Worm (Caenorhabditis elegans) whole organism, L4 larva: Measurements from ENCODE around the gene Y62E10A.13.
A peak's percentile ranks its signal among the peaks of the same experiment; 100 is the strongest.

ENCODE experiments used
- F10B5.3 ChIP-seq: sonication (generic microtip); optimal IDR thresholded peaks from 2 replicates; lab custom pipeline; 2016; ENCODE audit warnings: mild to moderate bottlenecking, missing genetic modification characterization, missing compliant biosample characterization
- T26A8.4 ChIP-seq: fragments of 200-800 bp; sonication (Bioruptor generic); IDR thresholded peaks from 2 replicates; pipeline ENCODE4 v1.3.6; 2022; ENCODE audit warnings: missing genetic modification characterization, missing compliant biosample characterization
- Y75B8A.6 ChIP-seq: fragments of 200-800 bp; sonication (Bioruptor generic); IDR thresholded peaks from 2 replicates; pipeline ENCODE4 v1.3.6; 2022; ENCODE audit warnings: missing genetic modification reagents, missing genetic modification characterization, missing compliant biosample characterization
- ZK546.5 ChIP-seq, 2 experiments: sonication (generic microtip); optimal IDR thresholded peaks; 2 replicates each; lab custom pipeline; 2017; ENCODE audit warnings: missing biosample characterization in 2 of 2, missing genetic modification characterization in 2 of 2
- aha-1 ChIP-seq: fragments of 150-350 bp; peaks from one replicate; lab custom pipeline; 2014; ENCODE audit warnings: missing biosample characterization, missing genetic modification characterization
- aly-2 ChIP-seq: sonication (generic microtip); optimal IDR thresholded peaks from 2 replicates; lab custom pipeline; 2018; ENCODE audit warnings: missing biosample characterization, missing genetic modification characterization
- arid-1 ChIP-seq: fragments of 200-800 bp; sonication (Bioruptor generic); conservative IDR thresholded peaks from 2 replicates; pipeline ENCODE4 v1.3.6; 2022; ENCODE audit warnings: missing genetic modification reagents, missing genetic modification characterization, missing compliant biosample characterization
- attf-4 ChIP-seq: sonication (generic microtip); optimal IDR thresholded peaks from 3 replicates; lab custom pipeline; 2017; ENCODE audit warnings: missing biosample characterization, missing genetic modification characterization
- ces-1 ChIP-seq: fragments of 150-350 bp; sonication (generic microtip); optimal IDR thresholded peaks from 4 replicates; lab custom pipeline; 2014; ENCODE audit warnings: missing biosample characterization, missing genetic modification reagents, missing genetic modification characterization
- cey-2 ChIP-seq: sonication (generic microtip); optimal IDR thresholded peaks from 3 replicates; lab custom pipeline; 2017; ENCODE audit warnings: missing genetic modification characterization, mild to moderate bottlenecking, missing compliant biosample characterization, antibody characterized with exemption, borderline replicate concordance; ENCODE audit not compliant: insufficient read depth
- ctbp-1 ChIP-seq: fragments of 200-800 bp; sonication (Bioruptor generic); IDR thresholded peaks from 2 replicates; pipeline ENCODE4 v1.3.6; 2022; ENCODE audit warnings: missing genetic modification reagents, missing genetic modification characterization, missing compliant biosample characterization
- daf-12 ChIP-seq: fragments of 150-350 bp; optimal IDR thresholded peaks from 2 replicates; lab custom pipeline; 2014; ENCODE audit warnings: missing biosample characterization, missing genetic modification reagents, missing genetic modification characterization
- daf-19 ChIP-seq: fragments of 200-800 bp; sonication (Bioruptor generic); conservative IDR thresholded peaks from 2 replicates; pipeline ENCODE4 v1.3.6; 2022; ENCODE audit warnings: missing genetic modification characterization, missing compliant biosample characterization
- daf-8 ChIP-seq: fragments of 200-800 bp; sonication (Bioruptor generic); IDR thresholded peaks from 2 replicates; pipeline ENCODE4 v1.3.6; 2022; ENCODE audit warnings: missing genetic modification characterization, missing compliant biosample characterization
- dmd-6 ChIP-seq: fragments of 200-800 bp; sonication (Bioruptor generic); IDR thresholded peaks from 2 replicates; pipeline ENCODE4 v1.3.6; 2022; ENCODE audit warnings: missing genetic modification reagents, missing genetic modification characterization, missing compliant biosample characterization
- dmd-8 ChIP-seq: fragments of 200-800 bp; sonication (Bioruptor generic); IDR thresholded peaks from 2 replicates; pipeline ENCODE4 v1.3.6; 2022; ENCODE audit warnings: missing genetic modification characterization, missing compliant biosample characterization
- dpl-1 ChIP-seq: fragments of 150-350 bp; optimal IDR thresholded peaks from 2 replicates; lab custom pipeline; 2014; ENCODE audit warnings: missing biosample characterization, missing genetic modification reagents, missing genetic modification characterization
- duxl-1 ChIP-seq: sonication (generic microtip); optimal IDR thresholded peaks from 2 replicates; lab custom pipeline; 2016; ENCODE audit warnings: mild to moderate bottlenecking, missing genetic modification characterization, moderate library complexity, missing compliant biosample characterization; ENCODE audit not compliant: poor library complexity
- egl-43 ChIP-seq: fragments of 200-800 bp; sonication (Bioruptor generic); IDR thresholded peaks from 2 replicates; pipeline ENCODE4 v1.3.6; 2022; ENCODE audit warnings: missing genetic modification reagents, missing genetic modification characterization, missing compliant biosample characterization
- jun-1 ChIP-seq: fragments of 150-350 bp; optimal IDR thresholded peaks from 2 replicates; lab custom pipeline; 2014; ENCODE audit warnings: missing biosample characterization, missing genetic modification reagents, missing genetic modification characterization
- lim-7 ChIP-seq: fragments of 200-800 bp; sonication (Bioruptor generic); IDR thresholded peaks from 2 replicates; pipeline ENCODE4 v1.3.6; 2022; ENCODE audit warnings: missing genetic modification characterization, missing compliant biosample characterization
- lin-29 ChIP-seq: fragments of 200-800 bp; sonication (Bioruptor generic); IDR thresholded peaks from 2 replicates; pipeline ENCODE4 v1.3.6; 2022; ENCODE audit warnings: missing genetic modification reagents, missing genetic modification characterization, missing compliant biosample characterization
- lir-3 ChIP-seq: sonication (generic microtip); optimal IDR thresholded peaks from 2 replicates; lab custom pipeline; 2016; ENCODE audit warnings: mild to moderate bottlenecking, missing genetic modification characterization, missing compliant biosample characterization
- lsy-2 ChIP-seq, 2 experiments: fragments of 150-350 bp in 1 of 2; sonication (generic microtip) in 1 of 2; optimal IDR thresholded peaks; 2 replicates each; lab custom pipeline; 2014 to 2017; ENCODE audit warnings: missing biosample characterization in 2 of 2, missing genetic modification characterization in 2 of 2
- madf-5 ChIP-seq, 2 experiments: fragments of 200-800 bp; sonication (Bioruptor generic); IDR thresholded peaks; 2 replicates each; pipeline ENCODE4 v1.3.6; 2022; ENCODE audit warnings: missing compliant biosample characterization in 2 of 2, missing genetic modification characterization in 2 of 2
- mdl-1 ChIP-seq, 2 experiments: fragments of 150-350 bp in 1 of 2; sonication (generic microtip) in 1 of 2; optimal IDR thresholded peaks; 2 replicates each; lab custom pipeline; 2014 to 2017; ENCODE audit warnings: missing biosample characterization in 2 of 2, missing genetic modification characterization in 2 of 2
- mdt-29 ChIP-seq: fragments of 200-800 bp; sonication (Bioruptor generic); IDR thresholded peaks from 2 replicates; pipeline ENCODE4 v1.3.6; 2022; ENCODE audit warnings: missing genetic modification reagents, missing genetic modification characterization, missing compliant biosample characterization
- mes-2 ChIP-seq: sonication (generic microtip); optimal IDR thresholded peaks from 2 replicates; lab custom pipeline; 2016; ENCODE audit warnings: missing genotype, mild to moderate bottlenecking, missing genetic modification characterization, missing compliant biosample characterization; ENCODE audit not compliant: poor library complexity, severe bottlenecking
- nhr-102 ChIP-seq: sonication (generic microtip); optimal IDR thresholded peaks from 2 replicates; lab custom pipeline; 2016; ENCODE audit warnings: mild to moderate bottlenecking, missing genetic modification characterization, moderate library complexity, missing compliant biosample characterization
- nhr-111 ChIP-seq: fragments of 200-800 bp; sonication (Bioruptor generic); optimal IDR thresholded peaks from 2 replicates; lab custom pipeline; 2018; ENCODE audit warnings: mild to moderate bottlenecking, missing genetic modification characterization, missing compliant biosample characterization
- nhr-42 ChIP-seq: fragments of 200-800 bp; sonication (Bioruptor generic); IDR thresholded peaks from 2 replicates; pipeline ENCODE4 v1.3.6; 2022; ENCODE audit warnings: missing genetic modification characterization, missing compliant biosample characterization
- nhr-76 ChIP-seq: fragments of 150-350 bp; optimal IDR thresholded peaks from 2 replicates; lab custom pipeline; 2014; ENCODE audit warnings: missing biosample characterization, missing genetic modification characterization
- rbr-2 ChIP-seq: sonication (generic microtip); optimal IDR thresholded peaks from 2 replicates; lab custom pipeline; 2016; ENCODE audit warnings: missing genotype, missing genetic modification characterization, missing compliant biosample characterization
- sdz-12 ChIP-seq: fragments of 200-800 bp; sonication (Bioruptor generic); optimal IDR thresholded peaks from 2 replicates; lab custom pipeline; 2018; ENCODE audit warnings: mild to moderate bottlenecking, missing genetic modification characterization, missing compliant biosample characterization
- set-16 ChIP-seq: fragments of 200-800 bp; sonication (Bioruptor generic); IDR thresholded peaks from 2 replicates; pipeline ENCODE4 v1.3.6; 2022; ENCODE audit warnings: missing genetic modification reagents, missing genetic modification characterization, missing compliant biosample characterization
- spr-3 ChIP-seq: fragments of 200-800 bp; sonication (Bioruptor generic); optimal IDR thresholded peaks from 2 replicates; lab custom pipeline; 2018; ENCODE audit warnings: mild to moderate bottlenecking, missing genetic modification characterization, missing compliant biosample characterization
- tra-1 ChIP-seq: fragments of 200-800 bp; sonication (Bioruptor generic); IDR thresholded peaks from 2 replicates; pipeline ENCODE4 v1.3.6; 2022; ENCODE audit warnings: missing genetic modification reagents, missing genetic modification characterization, missing compliant biosample characterization
- unc-130 ChIP-seq: sonication (generic microtip); optimal IDR thresholded peaks from 2 replicates; lab custom pipeline; 2016; ENCODE audit warnings: missing genetic modification reagents, missing genetic modification characterization, missing compliant biosample characterization
- unc-39 ChIP-seq: sonication (generic microtip); optimal IDR thresholded peaks from 2 replicates; lab custom pipeline; 2017; ENCODE audit warnings: missing biosample characterization, missing genetic modification characterization
- ztf-11 ChIP-seq: fragments of 150-350 bp; optimal IDR thresholded peaks from 2 replicates; lab custom pipeline; 2014; ENCODE audit warnings: missing biosample characterization, missing genetic modification characterization

The Y62E10A.13 gene

DNA sequence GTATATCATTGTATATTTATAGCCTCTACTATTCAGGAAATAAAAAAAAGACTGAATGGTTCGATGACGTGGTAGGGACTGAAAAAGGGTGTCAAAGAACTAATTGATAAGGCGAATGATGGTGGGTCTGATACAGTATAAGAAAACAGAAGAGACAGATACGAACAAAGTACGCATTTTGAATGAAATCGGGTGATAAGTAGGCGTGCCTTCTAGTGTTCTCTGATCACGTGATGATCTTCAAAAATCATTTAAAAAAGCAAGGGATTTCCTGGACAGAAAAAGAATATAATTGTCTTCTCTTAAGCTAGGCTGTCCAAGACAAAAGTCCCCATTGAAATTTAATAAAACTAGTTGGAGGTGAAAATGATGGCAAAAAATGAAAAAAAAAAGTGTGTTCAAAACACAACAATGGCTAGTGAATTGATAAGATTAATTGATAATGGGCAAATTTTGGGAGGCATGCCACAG is 5.6 kb downstream of the Y62E10A.13 start (continued):
- TF ChIP-seq daf-12 (tag; lab: Kevin White, UChicago), result no peak
- TF ChIP-seq, all 104 proteins: peak for 29

DNA sequence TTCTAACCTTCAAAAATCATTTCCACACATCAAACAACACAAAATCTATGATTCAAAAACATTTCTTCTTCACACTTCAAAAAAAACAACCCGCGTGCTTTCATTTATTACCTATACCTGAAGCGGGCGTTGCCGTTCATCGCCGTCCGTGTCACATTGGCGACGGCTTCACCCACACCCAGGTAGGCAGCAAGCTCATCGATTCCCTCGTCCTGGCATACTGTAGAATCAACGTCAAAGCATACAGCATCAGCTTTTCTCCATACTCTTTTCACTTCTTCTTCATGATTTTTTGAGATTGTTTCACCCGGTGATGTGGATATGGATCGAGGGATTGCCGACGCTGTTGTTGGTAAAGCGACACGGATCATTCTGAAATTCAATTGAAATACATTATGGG is 6.6 kb downstream of the Y62E10A.13 start:
- TF ChIP-seq mdt-29 (GFP tag; lab: Robert Waterston, UW) (no peak), spr-3 (GFP tag; lab: Kevin White, UChicago) (no peak), F10B5.3 (tag; lab: Kevin White, UChicago) (no peak), cey-2 (tag; lab: Kevin White, UChicago) (no peak), ctbp-1 (GFP tag; lab: Robert Waterston, UW) (no peak), set-16 (GFP tag; lab: Robert Waterston, UW) (peak; percentile 26; the same call in 1 of the 2 replicates), mes-2 (no peak), ztf-11 (tag; lab: Kevin White, UChicago) (no peak), attf-4 (tag; lab: Kevin White, UChicago) (no peak), aha-1 (peak; percentile 25), Y75B8A.6 (no peak), nhr-76 (no peak), duxl-1 (no peak), ZK546.5 (tag; optimal IDR thresholded peaks at IDR 0.05; lab: Kevin White, UChicago) (no peak), sdz-12 (GFP tag; lab: Kevin White, UChicago) (peak; percentile 68), lin-29 (GFP tag; lab: Robert Waterston, UW) (no peak), mdl-1 (tag; optimal IDR thresholded peaks at IDR 0.05; lab: Kevin White, UChicago) (no peak), unc-39 (tag; lab: Kevin White, UChicago) (no peak), madf-5 (GFP tag; IDR thresholded peaks at IDR 0.05; lab: Robert Waterston, UW) (no peak), jun-1 (tag; lab: Kevin White, UChicago) (no peak), lim-7 (GFP tag; lab: Robert Waterston, UW) (0 out of 2 replicates have a peak, but pooled peaks have one; percentile 35), dmd-6 (GFP tag; lab: Robert Waterston, UW) (no peak), ces-1 (no peak), daf-8 (GFP tag; lab: Robert Waterston, UW) (no peak), arid-1 (GFP tag; lab: Robert Waterston, UW) (no peak), dpl-1 (GFP tag; lab: Kevin White, UChicago) (no peak), aly-2 (tag; lab: Kevin White, UChicago) (no peak), dmd-8 (GFP tag; lab: Robert Waterston, UW) (no peak), egl-43 (0 out of 2 replicates have a peak, but pooled peaks have one; percentile 44), tra-1 (no peak), rbr-2 (tag; lab: Kevin White, UChicago) (no peak), T26A8.4 (GFP tag; lab: Robert Waterston, UW) (peak; percentile 46), lir-3 (tag; lab: Kevin White, UChicago) (no peak), nhr-42 (GFP tag; lab: Robert Waterston, UW) (0 out of 2 replicates have a peak, but pooled peaks have one; percentile 33), unc-130 (GFP tag; lab: Kevin White, UChicago) (no peak), lsy-2 (tag; optimal IDR thresholded peaks at IDR 0.05; lab: Kevin White, UChicago) (no peak), daf-19 (GFP tag; lab: Robert Waterston, UW) (no peak), nhr-111 (peak; percentile 13), nhr-102 (tag; lab: Kevin White, UChicago) (no peak)
